Worm (Caenorhabditis elegans) whole organism, L3 larva: ENCODE data around the gene pifk-1.

ENCODE experiments used
- ama-1 ChIP-seq: fragments of 150-350 bp; optimal IDR thresholded peaks from 2 replicates; lab custom pipeline; 2018
- ceh-82 ChIP-seq: fragments of 150-350 bp; optimal IDR thresholded peaks from 2 replicates; lab custom pipeline; 2014; ENCODE audit warnings: missing biosample characterization, missing genetic modification characterization
- elt-3 ChIP-seq, 3 experiments: fragments of 150-350 bp in 1 of 3; sonication (generic microtip) in 2 of 3; optimal IDR thresholded peaks; 2 replicates in 2 of 3; 4 replicates in 1 of 3; lab custom pipeline; 2014 to 2017; ENCODE audit warnings: missing biosample characterization in 3 of 3, missing genetic modification characterization in 3 of 3
- eor-1 ChIP-seq, 2 experiments: fragments of 150-350 bp; optimal IDR thresholded peaks; 2 replicates each; lab custom pipeline; 2014 to 2018; ENCODE audit warnings: missing biosample characterization in 2 of 2, missing genetic modification characterization in 2 of 2
- fos-1 ChIP-seq: fragments of 150-350 bp; optimal IDR thresholded peaks from 2 replicates; lab custom pipeline; 2014; ENCODE audit warnings: missing biosample characterization, missing genetic modification characterization
- hmg-11 ChIP-seq: sonication (generic microtip); optimal IDR thresholded peaks from 2 replicates; lab custom pipeline; 2016; ENCODE audit warnings: missing genetic modification characterization, missing compliant biosample characterization
- lsy-12 ChIP-seq: sonication (generic microtip); optimal IDR thresholded peaks from 2 replicates; lab custom pipeline; 2016; ENCODE audit warnings: mild to moderate bottlenecking, missing genetic modification characterization, missing compliant biosample characterization
- mdl-1 ChIP-seq: fragments of 150-350 bp; optimal IDR thresholded peaks from 2 replicates; lab custom pipeline; 2014; ENCODE audit warnings: missing biosample characterization, missing genetic modification characterization
- nhr-25 ChIP-seq: sonication (generic microtip); optimal IDR thresholded peaks from 2 replicates; lab custom pipeline; 2017; ENCODE audit warnings: missing biosample characterization, missing genetic modification characterization
- nhr-76 ChIP-seq: fragments of 150-350 bp; sonication (generic microtip); optimal IDR thresholded peaks from 5 replicates; lab custom pipeline; 2014; ENCODE audit warnings: missing biosample characterization, missing genetic modification characterization
- pqm-1 ChIP-seq: fragments of 150-350 bp; optimal IDR thresholded peaks from 2 replicates; lab custom pipeline; 2017; ENCODE audit warnings: missing biosample characterization, missing genetic modification characterization, inconsistent platforms
- unc-62 ChIP-seq: fragments of 150-350 bp; sonication (generic microtip); optimal IDR thresholded peaks from 4 replicates; lab custom pipeline; 2014; ENCODE audit warnings: missing biosample characterization, missing genetic modification reagents, missing genetic modification characterization

- no peak for TF ChIP-seq fos-1
- TF ChIP-seq ceh-82 (tag; lab: Kevin White, UChicago) = no peak
- no peak for TF ChIP-seq lsy-12 (tag; lab: Kevin White, UChicago)
- no peak for TF ChIP-seq pqm-1 (tag; lab: Kevin White, UChicago)
- TF ChIP-seq nhr-25 (tag; lab: Kevin White, UChicago) = no peak
- TF ChIP-seq nhr-76 (tag; lab: Kevin White, UChicago) = no peak
- no peak for TF ChIP-seq elt-3 (tag; optimal IDR thresholded peaks at IDR 0.05; lab: Kevin White, UChicago)
- no peak for TF ChIP-seq unc-62 (GFP tag; lab: Kevin White, UChicago)
- no peak for TF ChIP-seq mdl-1
- no peak for TF ChIP-seq ama-1 (lab: Kevin White, UChicago)
- TF ChIP-seq hmg-11 (tag; lab: Kevin White, UChicago) = no peak
- TF ChIP-seq eor-1 (tag; optimal IDR thresholded peaks at IDR 0.05; lab: Kevin White, UChicago) = no peak
These were observed 1.8 kb upstream of the pifk-1 start for ce11 chrX:926125-926524.
